Fruit fly (Drosophila melanogaster): ENCODE measurements around the gene Diap1.

dm6 chr3L:15998217-15998616 lies 52.6 kb downstream of the Diap1 start:
- TF ChIP-seq Hr39 (GFP tag; optimal IDR thresholded peaks at IDR 0.05), result no peak
- no peak for TF ChIP-seq fd59A (GFP tag; optimal IDR thresholded peaks at IDR 0.05)
- no peak for TF ChIP-seq lz (GFP tag; optimal IDR thresholded peaks at IDR 0.05)
- no peak for TF ChIP-seq OdsH (GFP tag; optimal IDR thresholded peaks at IDR 0.05)
- TF ChIP-seq Lpt (GFP tag; optimal IDR thresholded peaks at IDR 0.05), result no peak
- TF ChIP-seq Hr4 (GFP tag; optimal IDR thresholded peaks at IDR 0.05), result no peak
- no peak for TF ChIP-seq Ets96B (tag; optimal IDR thresholded peaks at IDR 0.05)
- TF ChIP-seq Sox102F (GFP tag; optimal IDR thresholded peaks at IDR 0.05), result no peak
- TF ChIP-seq salr (GFP tag; optimal IDR thresholded peaks at IDR 0.05), result no peak
- TF ChIP-seq Eip75B (GFP tag; optimal IDR thresholded peaks at IDR 0.05), result no peak
- no peak for TF ChIP-seq Met (GFP tag; optimal IDR thresholded peaks at IDR 0.05)
- TF ChIP-seq CG15336 (GFP tag; IDR thresholded peaks at IDR 0.05), result no peak
- TF ChIP-seq fkh (GFP tag; optimal IDR thresholded peaks at IDR 0.05), result no peak
- TF ChIP-seq CG8632 (GFP tag; optimal IDR thresholded peaks at IDR 0.05), result no peak
